ENCODE assay signal across 3 worm cellular contexts in the genomic region with DNA sequence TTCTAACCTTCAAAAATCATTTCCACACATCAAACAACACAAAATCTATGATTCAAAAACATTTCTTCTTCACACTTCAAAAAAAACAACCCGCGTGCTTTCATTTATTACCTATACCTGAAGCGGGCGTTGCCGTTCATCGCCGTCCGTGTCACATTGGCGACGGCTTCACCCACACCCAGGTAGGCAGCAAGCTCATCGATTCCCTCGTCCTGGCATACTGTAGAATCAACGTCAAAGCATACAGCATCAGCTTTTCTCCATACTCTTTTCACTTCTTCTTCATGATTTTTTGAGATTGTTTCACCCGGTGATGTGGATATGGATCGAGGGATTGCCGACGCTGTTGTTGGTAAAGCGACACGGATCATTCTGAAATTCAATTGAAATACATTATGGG.
TF ChIP-seq lines count a peak whose summit lies in the region.

No protein-coding gene starts in this region.

TF ChIP-seq in whole organism, L3 larva, 47 proteins besides CTCF, POLR2A, EP300 and RAD21:
- TF ChIP-seq sea-2 (GFP tag; optimal IDR thresholded peaks at IDR 0.05; lab: Kevin White, UChicago), result no peak
- TF ChIP-seq pha-4 (tag; optimal IDR thresholded peaks at IDR 0.05; lab: Kevin White, UChicago), result no peak
- TF ChIP-seq nhr-11 (tag; optimal IDR thresholded peaks at IDR 0.05; lab: Kevin White, UChicago), result no peak
- no peak for TF ChIP-seq nhr-25 (tag; optimal IDR thresholded peaks at IDR 0.05; lab: Kevin White, UChicago)
- TF ChIP-seq aly-2 (tag; optimal IDR thresholded peaks at IDR 0.05; lab: Kevin White, UChicago), result no peak
- TF ChIP-seq ceh-28 (tag; optimal IDR thresholded peaks at IDR 0.05; lab: Kevin White, UChicago), result no peak
- peak; percentile 72 for TF ChIP-seq ama-1 (optimal IDR thresholded peaks at IDR 0.05; lab: Kevin White, UChicago)
- no peak for TF ChIP-seq jun-1 (tag; optimal IDR thresholded peaks at IDR 0.05; lab: Kevin White, UChicago)
- TF ChIP-seq nhr-28 (tag; optimal IDR thresholded peaks at IDR 0.05; lab: Kevin White, UChicago), result no peak
- TF ChIP-seq nhr-67 (tag; optimal IDR thresholded peaks at IDR 0.05; lab: Kevin White, UChicago), result no peak
- TF ChIP-seq nhr-43 (tag; optimal IDR thresholded peaks at IDR 0.05; lab: Kevin White, UChicago; ENCODE audit: poor library complexity, severe bottlenecking), result peak; percentile 10
- TF ChIP-seq daf-12 (tag; optimal IDR thresholded peaks at IDR 0.05; lab: Kevin White, UChicago), result no peak
- TF ChIP-seq ztf-4 (tag; optimal IDR thresholded peaks at IDR 0.05; lab: Kevin White, UChicago), result no peak
- no peak for TF ChIP-seq nhr-237 (tag; optimal IDR thresholded peaks at IDR 0.05; lab: Kevin White, UChicago)

TF ChIP-seq in whole organism, L4 larva, 104 proteins besides CTCF, POLR2A, EP300 and RAD21:
- TF ChIP-seq set-16 (GFP tag; IDR thresholded peaks at IDR 0.05; lab: Robert Waterston, UW) (peak; percentile 26; the same call in 1 of the 2 replicates), egl-43 (GFP tag; IDR thresholded peaks at IDR 0.05; lab: Robert Waterston, UW) (0 out of 2 replicates have a peak, but pooled peaks have one; percentile 44), nhr-42 (GFP tag; IDR thresholded peaks at IDR 0.05; lab: Robert Waterston, UW) (0 out of 2 replicates have a peak, but pooled peaks have one; percentile 33), ces-1 (GFP tag; optimal IDR thresholded peaks at IDR 0.05; lab: Kevin White, UChicago) (no peak), tra-1 (GFP tag; IDR thresholded peaks at IDR 0.05; lab: Robert Waterston, UW) (no peak), aha-1 (tag; lab: Kevin White, UChicago) (peak; percentile 25), saeg-2 (GFP tag; IDR thresholded peaks at IDR 0.05; lab: Robert Waterston, UW) (no peak), lim-7 (GFP tag; IDR thresholded peaks at IDR 0.05; lab: Robert Waterston, UW) (0 out of 2 replicates have a peak, but pooled peaks have one; percentile 35), sdz-12 (GFP tag; optimal IDR thresholded peaks at IDR 0.05; lab: Kevin White, UChicago) (peak; percentile 68), nhr-111 (GFP tag; optimal IDR thresholded peaks at IDR 0.05; lab: Kevin White, UChicago) (peak; percentile 13), T26A8.4 (GFP tag; IDR thresholded peaks at IDR 0.05; lab: Robert Waterston, UW) (peak; percentile 46)

TF ChIP-seq in whole organism, young adult, 124 proteins besides CTCF, POLR2A, EP300 and RAD21:
- TF ChIP-seq zim-3 (tag; optimal IDR thresholded peaks at IDR 0.05; lab: Kevin White, UChicago) (peak; percentile 67), hsf-1 (GFP tag; IDR thresholded peaks at IDR 0.05; lab: Robert Waterston, UW) (0 out of 2 replicates have a peak, but pooled peaks have one; percentile 40), efl-1 (GFP tag; optimal IDR thresholded peaks at IDR 0.05; lab: Kevin White, UChicago) (no peak), dox-1 (GFP tag; IDR thresholded peaks at IDR 0.05; lab: Robert Waterston, UW) (0 out of 2 replicates have a peak, but pooled peaks have one; percentile 28), ztf-26 (tag; optimal IDR thresholded peaks at IDR 0.05; lab: Kevin White, UChicago) (peak; percentile 35)
